Worm (Caenorhabditis elegans): ENCODE results near the gene srab-25.

The srab-25 gene

DNA sequence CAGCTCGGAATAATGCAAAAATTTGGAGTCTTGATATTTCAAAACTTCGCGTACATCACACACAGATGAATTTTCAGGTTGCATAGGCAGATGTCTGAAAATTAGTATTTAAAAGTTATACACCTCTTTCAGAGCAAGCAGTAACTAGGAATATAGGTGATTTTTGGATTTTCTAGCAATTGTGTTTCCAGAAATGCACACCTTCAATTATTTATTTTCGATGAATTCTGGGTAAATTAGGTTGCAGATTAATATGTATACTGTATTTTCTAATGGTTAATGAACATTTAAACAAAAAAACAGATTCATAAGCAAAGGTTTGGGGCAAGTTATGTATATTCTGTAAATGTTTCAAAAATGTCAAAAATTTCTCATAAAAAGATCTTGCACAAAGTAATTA lies at the start of gene srab-25:
srab-25 (minus strand) TSS at position 101 of the 400 bp plus-strand sequence.
- TF ChIP-seq W03F9.2 (tag; optimal IDR thresholded peaks at IDR 0.05) (no peak), dao-5 (tag; optimal IDR thresholded peaks at IDR 0.05) (no peak), him-1 (tag; optimal IDR thresholded peaks at IDR 0.05) (no peak)

DNA sequence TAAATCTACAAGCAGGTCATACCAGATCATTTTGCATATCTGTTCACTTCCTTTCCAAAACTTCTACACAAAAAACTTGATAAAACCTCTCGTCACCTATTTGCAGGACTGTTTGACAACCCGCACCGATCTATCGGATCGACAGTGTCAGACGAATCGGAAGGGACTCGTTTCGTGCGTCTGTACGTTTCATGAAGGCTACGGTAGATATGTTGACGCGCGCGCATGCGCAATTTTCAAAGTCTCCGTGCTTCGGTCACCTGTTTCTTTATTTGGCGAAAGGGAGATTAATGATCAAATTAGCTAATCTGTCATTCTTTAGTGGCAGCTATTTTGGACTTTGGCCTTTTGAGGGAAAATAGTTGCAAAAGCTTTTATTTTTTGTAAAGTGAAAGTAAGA lies 48.5 kb upstream of the srab-25 start:
- TF ChIP-seq him-1 (tag; optimal IDR thresholded peaks at IDR 0.05) (no peak), W03F9.2 (tag; optimal IDR thresholded peaks at IDR 0.05) (no peak), dao-5 (tag; optimal IDR thresholded peaks at IDR 0.05) (no peak)

DNA sequence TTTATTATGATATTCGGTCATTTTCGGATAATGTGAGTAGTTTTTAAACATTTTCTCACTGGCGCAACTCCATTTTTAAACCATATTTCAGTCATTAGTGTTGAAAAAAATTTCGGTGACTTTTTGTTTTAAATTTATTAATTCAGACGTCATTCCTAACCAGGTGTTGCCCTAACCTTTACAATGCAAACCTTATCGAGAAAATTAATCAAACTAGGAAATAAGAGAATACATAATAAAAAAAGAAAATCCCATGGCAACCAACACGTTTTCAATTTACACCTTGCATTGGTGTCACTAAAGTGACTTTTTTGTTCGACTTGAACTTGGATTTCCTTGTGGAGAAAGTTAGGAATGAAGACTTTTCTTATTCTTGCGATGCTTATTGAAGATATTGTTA lies 47.2 kb upstream of the srab-25 start, which contains the start of gene F36H9.2:
F36H9.2 (plus strand) TSS at position 301 of the 400 bp plus-strand sequence.
- TF ChIP-seq him-1 (tag; optimal IDR thresholded peaks at IDR 0.05) (no peak), W03F9.2 (tag; optimal IDR thresholded peaks at IDR 0.05) (no peak), dao-5 (tag; optimal IDR thresholded peaks at IDR 0.05) (no peak)

DNA sequence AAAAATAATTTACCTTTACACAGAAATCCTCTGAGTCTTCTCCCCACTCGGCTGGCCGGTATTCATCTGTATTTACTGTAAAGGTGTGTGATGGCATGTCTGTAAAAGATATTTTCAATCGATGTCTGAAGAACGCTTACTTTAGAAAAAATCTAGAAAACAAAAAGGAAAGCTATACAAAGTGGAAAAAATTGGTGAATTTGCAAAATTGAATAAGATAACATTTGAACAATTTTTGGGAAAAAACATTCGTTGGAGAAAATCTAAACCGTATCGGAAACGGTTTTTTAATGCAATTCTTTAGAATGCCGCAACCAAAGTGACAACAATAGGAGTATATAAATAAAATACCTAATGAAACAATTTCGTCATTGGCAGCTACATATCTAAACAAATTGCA lies 40.9 kb upstream of the srab-25 start, which contains the start of gene F36H9.5:
F36H9.5 (minus strand) TSS at position 101 of the 400 bp plus-strand sequence.
- TF ChIP-seq him-1 (tag; optimal IDR thresholded peaks at IDR 0.05) (no peak), W03F9.2 (tag; optimal IDR thresholded peaks at IDR 0.05) (no peak), dao-5 (tag; optimal IDR thresholded peaks at IDR 0.05) (no peak)

DNA sequence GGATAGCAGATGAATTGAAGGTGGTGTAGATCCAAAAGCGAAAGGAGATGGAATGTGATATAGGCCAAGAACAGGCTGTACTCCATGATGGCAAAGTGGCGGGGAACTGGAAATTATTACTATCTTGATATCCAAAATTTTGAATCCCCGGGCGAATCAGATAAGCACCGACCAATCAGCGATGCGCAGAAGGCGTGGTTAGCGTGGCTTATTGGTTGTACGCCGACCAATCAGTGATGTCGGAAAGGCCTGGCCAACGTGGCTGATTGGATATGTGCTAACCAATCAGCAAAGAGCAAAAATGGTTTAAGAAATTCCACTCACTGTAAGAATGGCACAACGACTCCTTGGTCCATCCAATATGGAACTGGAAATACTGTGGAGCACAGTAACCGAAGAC lies 39.0 kb upstream of the srab-25 start:
- no peak for TF ChIP-seq dao-5 (tag; optimal IDR thresholded peaks at IDR 0.05)
- no peak for TF ChIP-seq W03F9.2 (tag; optimal IDR thresholded peaks at IDR 0.05)
- no peak for TF ChIP-seq him-1 (tag; optimal IDR thresholded peaks at IDR 0.05)

DNA sequence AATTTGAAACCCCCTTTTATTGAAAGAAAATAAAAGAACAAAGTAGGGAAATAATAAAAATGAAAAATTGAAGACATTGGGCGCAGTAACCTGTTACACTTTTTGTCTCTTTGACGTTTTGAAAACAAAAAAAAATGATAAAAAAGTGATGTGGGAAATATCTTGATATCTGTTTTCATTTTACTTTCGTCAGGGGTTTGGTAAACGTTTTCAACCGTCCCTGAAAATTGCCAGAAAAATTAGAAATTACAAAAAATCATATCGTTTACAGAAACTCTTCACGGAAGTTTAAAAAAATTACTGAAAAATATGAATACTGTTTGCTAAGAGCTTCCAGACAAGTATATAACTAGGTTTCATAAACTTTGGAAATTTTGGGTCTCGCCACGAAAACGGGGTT lies 38.2 kb upstream of the srab-25 start, which contains the start of gene F36H9.4:
F36H9.4 (minus strand) TSS at position 101 of the 400 bp plus-strand sequence.
- TF ChIP-seq dao-5 (tag; optimal IDR thresholded peaks at IDR 0.05), result no peak
- TF ChIP-seq W03F9.2 (tag; optimal IDR thresholded peaks at IDR 0.05), result no peak
- no peak for TF ChIP-seq him-1 (tag; optimal IDR thresholded peaks at IDR 0.05)

DNA sequence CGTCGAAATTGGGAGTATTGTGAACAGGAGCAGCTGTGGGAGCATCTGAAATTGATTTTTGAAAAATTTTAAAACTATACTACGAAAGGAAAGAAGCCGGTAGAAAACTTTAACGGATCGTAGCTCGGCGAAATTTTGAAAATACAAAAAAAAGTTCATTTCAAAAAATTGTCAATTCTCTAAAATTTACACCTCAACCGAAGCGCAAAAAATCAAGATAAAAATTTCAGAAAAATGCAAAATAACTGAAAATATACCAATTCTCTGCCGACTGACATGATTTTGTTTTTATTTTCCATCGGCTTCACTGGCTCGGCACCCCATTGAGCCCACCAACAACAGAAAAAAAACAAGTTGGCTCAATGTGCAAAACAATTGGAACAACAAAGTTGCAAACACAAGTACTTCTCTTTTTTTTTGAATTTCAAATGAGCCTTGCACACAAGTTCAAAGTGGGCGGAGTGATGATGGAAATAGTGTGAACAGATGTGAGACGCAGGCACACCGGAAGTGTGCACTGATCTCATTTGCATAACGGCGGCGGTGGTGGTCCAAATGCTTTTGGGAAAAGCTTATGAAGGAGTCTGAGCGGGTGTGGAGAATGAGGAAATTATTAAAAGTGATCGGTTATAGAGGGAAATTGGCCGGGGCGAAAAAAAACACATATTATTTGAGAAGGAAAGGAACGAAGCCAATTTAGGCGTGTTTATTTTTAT lies 34.1 kb upstream of the srab-25 start, which contains the start of gene F36H9.7:
F36H9.7 (minus strand) TSS at position 51 of the 716 bp plus-strand sequence.
- TF ChIP-seq him-1 (tag; optimal IDR thresholded peaks at IDR 0.05) (no peak), dao-5 (tag; optimal IDR thresholded peaks at IDR 0.05) (no peak), W03F9.2 (tag; optimal IDR thresholded peaks at IDR 0.05) (no peak)

DNA sequence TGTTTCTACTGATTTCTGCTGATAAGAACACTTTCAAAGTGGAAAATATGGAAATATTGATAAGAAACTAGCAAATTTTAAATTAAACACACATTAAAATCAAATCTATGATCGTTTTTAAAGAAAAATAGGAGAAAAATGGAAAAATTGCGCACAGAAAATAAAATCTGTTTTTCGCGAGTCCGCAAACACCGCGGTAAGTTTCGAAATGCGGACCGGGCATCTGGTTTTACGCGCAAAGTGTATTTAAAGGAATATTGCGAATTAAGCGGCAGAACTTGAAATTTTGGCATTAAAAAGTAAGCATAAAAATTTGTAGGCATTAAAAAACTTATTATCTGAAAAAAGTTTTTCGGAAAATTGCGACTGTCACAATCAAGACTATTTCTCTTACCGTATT lies 32.1 kb upstream of the srab-25 start:
- TF ChIP-seq him-1 (tag; optimal IDR thresholded peaks at IDR 0.05) (no peak), dao-5 (tag; optimal IDR thresholded peaks at IDR 0.05) (no peak), W03F9.2 (tag; optimal IDR thresholded peaks at IDR 0.05) (no peak)

DNA sequence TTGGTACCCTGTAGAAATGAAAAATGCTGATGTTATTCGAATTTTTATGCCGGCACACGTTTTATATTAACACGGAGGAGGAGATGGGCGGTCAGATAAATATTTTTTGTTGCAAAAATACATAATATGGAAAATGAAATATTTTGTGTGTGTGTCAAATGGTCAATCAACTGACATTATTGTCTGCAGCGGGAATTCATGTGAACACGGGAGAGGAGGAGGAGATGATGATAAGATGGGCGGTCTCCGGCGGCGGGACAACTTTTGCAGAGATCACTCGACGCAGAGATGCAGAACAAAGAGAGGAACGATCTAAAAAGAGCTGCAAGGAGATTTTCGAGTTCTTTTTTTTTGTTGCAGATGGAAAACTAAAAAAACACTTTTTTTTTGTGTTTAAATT lies 30.8 kb upstream of the srab-25 start, which contains the start of gene dhs-13:
dhs-13 (minus strand) TSS at position 8 of the 400 bp plus-strand sequence.
- no peak for TF ChIP-seq him-1 (tag; optimal IDR thresholded peaks at IDR 0.05)
- TF ChIP-seq dao-5 (tag; optimal IDR thresholded peaks at IDR 0.05), result no peak
- TF ChIP-seq W03F9.2 (tag; optimal IDR thresholded peaks at IDR 0.05), result no peak

DNA sequence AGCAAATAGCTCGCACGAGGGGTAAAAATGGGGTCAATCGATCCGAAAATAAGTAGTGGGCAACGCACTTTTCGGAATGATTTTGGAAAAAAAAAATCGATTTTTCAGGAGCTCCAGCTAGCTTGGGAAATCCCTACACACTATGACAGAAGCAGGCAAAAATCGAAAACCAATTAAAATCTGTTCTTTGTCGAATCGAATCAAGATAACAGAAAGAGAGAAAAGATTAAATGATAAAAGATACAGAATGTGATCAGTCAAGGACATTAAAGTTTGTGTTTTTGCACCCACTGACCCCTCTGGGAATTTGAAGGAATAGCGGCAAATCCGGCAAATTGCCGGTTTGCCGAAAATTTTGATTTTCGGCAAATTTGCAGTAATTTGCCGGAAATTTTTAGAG lies 26.5 kb upstream of the srab-25 start:
- no peak for TF ChIP-seq dao-5 (tag; optimal IDR thresholded peaks at IDR 0.05)
- no peak for TF ChIP-seq W03F9.2 (tag; optimal IDR thresholded peaks at IDR 0.05)
- TF ChIP-seq him-1 (tag; optimal IDR thresholded peaks at IDR 0.05), result no peak

DNA sequence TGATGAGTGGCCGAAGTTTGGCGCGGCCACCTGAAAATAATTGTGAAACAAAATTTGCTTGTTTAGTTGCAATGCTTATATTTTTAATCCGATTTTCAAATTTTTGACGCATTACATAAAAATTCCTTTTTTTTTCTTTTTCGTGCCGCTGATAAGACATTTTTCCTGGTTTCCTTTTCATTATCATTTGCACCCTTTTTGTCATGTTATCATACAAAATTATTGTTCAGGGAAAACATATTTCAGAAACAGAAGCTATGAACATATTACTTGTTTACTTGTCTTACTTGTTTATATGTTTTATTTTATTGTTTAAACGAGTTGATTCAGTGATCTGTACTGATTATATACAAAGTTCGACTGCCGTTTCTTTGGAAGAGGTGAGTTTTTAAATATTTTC lies 19.7 kb upstream of the srab-25 start, which contains the start of gene clec-205:
clec-205 (plus strand) TSS at position 212 of the 400 bp plus-strand sequence.
- TF ChIP-seq W03F9.2 (tag; optimal IDR thresholded peaks at IDR 0.05), result no peak
- no peak for TF ChIP-seq dao-5 (tag; optimal IDR thresholded peaks at IDR 0.05)
- no peak for TF ChIP-seq him-1 (tag; optimal IDR thresholded peaks at IDR 0.05)

DNA sequence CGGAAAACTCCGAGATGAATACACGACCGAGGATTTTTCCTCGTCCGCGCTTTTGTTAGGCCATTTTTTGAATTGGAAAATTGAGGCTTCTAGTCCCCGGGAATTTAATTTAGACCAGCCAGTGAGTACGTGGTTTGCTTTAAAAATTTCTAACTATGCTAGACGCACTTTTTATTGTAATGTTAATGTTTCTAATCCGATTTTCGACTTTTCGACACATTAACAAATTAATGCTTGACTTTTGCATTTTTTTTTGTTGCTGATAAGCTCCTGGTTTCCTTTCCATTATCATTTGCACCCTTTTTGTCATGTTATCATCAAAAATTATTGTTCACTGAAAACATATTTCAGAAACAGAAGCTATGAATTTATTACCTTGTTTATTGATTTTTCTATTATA lies 15.9 kb upstream of the srab-25 start, which contains the start of gene clec-204:
clec-204 (plus strand) TSS at position 301 of the 400 bp plus-strand sequence.
- TF ChIP-seq W03F9.2 (tag; optimal IDR thresholded peaks at IDR 0.05), result no peak
- no peak for TF ChIP-seq him-1 (tag; optimal IDR thresholded peaks at IDR 0.05)
- no peak for TF ChIP-seq dao-5 (tag; optimal IDR thresholded peaks at IDR 0.05)

DNA sequence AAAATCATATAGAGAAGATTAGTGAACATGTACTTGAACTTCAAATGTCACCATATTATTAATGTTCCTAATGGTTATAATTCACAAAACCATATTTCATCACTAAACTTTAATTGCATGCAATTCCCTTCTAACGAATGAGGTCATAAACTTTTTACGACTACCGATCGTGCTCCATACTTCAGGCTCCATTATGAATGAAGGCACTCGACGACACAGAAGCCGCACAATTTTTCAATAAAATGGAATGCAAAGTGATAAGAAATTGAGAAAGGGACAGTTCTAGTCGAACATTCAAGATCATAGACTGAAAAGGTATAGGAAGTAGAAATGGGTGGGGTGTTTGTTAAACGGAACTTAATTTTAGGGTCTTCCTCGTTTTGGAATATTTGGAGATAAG lies 15.1 kb upstream of the srab-25 start:
- no peak for TF ChIP-seq him-1 (tag; optimal IDR thresholded peaks at IDR 0.05)
- no peak for TF ChIP-seq dao-5 (tag; optimal IDR thresholded peaks at IDR 0.05)
- TF ChIP-seq W03F9.2 (tag; optimal IDR thresholded peaks at IDR 0.05), result no peak

DNA sequence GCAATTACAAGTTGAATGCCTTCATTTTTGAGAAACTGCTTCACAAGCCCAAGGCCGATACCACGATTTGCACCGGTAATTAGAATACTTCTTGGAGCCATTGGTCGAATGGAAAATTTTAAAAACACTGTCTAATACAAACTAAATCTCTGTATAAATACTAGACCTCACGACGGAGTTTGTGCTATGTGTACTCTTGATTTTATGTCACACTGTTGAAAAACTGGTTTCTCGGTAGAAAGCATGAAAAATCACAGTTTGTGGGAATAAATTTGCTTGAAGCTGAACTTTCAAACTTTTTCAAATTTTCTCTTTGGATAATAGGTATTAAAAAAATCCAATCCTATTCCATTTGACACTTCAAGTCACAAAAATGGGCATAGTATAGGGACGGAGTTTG lies 14.6 kb upstream of the srab-25 start, which contains the start of gene ZK697.14:
ZK697.14 (minus strand) TSS at position 101 of the 400 bp plus-strand sequence.
- TF ChIP-seq W03F9.2 (tag; optimal IDR thresholded peaks at IDR 0.05) (no peak), dao-5 (tag; optimal IDR thresholded peaks at IDR 0.05) (no peak), him-1 (tag; optimal IDR thresholded peaks at IDR 0.05) (no peak)

Data from whole organism, L4/young adult.